Worm (Caenorhabditis elegans): ENCODE results near the gene C06G3.3.

C06G3.3 gene

DNA sequence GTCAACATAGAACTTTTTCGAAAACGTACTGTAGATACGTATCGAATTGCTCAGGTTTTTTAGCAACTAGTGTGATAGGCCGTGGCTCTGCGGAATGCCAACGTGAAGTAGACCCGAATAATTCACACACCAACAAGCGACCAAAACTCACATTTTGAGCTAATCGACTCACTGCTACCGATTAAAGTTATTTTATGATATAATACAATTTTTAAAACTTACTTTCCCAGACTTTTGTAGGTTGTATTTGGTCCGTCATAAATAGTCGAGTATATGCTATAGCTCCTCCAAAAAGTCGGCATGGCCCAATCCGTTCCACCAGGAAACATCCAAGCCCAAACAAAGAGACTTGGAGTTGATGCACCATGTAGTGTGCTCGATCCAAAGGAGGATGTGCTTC lies 25.1 kb upstream of the C06G3.3 start, which contains the start of gene C25A8.1:
Gene C25A8.1, plus strand, starts transcription at position 301 of the 400 bp plus-strand sequence.
- no peak for TF ChIP-seq nhr-27 (tag; optimal IDR thresholded peaks at IDR 0.05)
- TF ChIP-seq lir-1 (GFP tag; conservative IDR thresholded peaks at IDR 0.05): no peak
- TF ChIP-seq ztf-22 (GFP tag; optimal IDR thresholded peaks at IDR 0.05): no peak
- TF ChIP-seq egl-44 (GFP tag; IDR thresholded peaks at IDR 0.05): no peak
- TF ChIP-seq nfya-2 (GFP tag; IDR thresholded peaks at IDR 0.05): no peak
- TF ChIP-seq hlh-26 (GFP tag; conservative IDR thresholded peaks at IDR 0.05): no peak
- no peak for TF ChIP-seq ceh-79 (tag; optimal IDR thresholded peaks at IDR 0.05)
- TF ChIP-seq attf-5 (GFP tag; optimal IDR thresholded peaks at IDR 0.05): no peak
- no peak for TF ChIP-seq egrh-3 (GFP tag; IDR thresholded peaks at IDR 0.05)
- no peak for TF ChIP-seq mcd-1 (GFP tag; IDR thresholded peaks at IDR 0.05)
- no peak for TF ChIP-seq lin-40 (tag; optimal IDR thresholded peaks at IDR 0.05)
- no peak for TF ChIP-seq somi-1 (GFP tag; optimal IDR thresholded peaks at IDR 0.05)
- no peak for TF ChIP-seq ceh-58 (GFP tag; IDR thresholded peaks at IDR 0.05)
- TF ChIP-seq tbp1 (GFP tag; optimal IDR thresholded peaks at IDR 0.05): no peak
- no peak for TF ChIP-seq lag-1 (GFP tag; IDR thresholded peaks at IDR 0.05)
- TF ChIP-seq lin-35 (GFP tag; optimal IDR thresholded peaks at IDR 0.05): no peak
- no peak for TF ChIP-seq ztf-6 (GFP tag; IDR thresholded peaks at IDR 0.05)
- no peak for TF ChIP-seq pbrm-1 (GFP tag; IDR thresholded peaks at IDR 0.05)

DNA sequence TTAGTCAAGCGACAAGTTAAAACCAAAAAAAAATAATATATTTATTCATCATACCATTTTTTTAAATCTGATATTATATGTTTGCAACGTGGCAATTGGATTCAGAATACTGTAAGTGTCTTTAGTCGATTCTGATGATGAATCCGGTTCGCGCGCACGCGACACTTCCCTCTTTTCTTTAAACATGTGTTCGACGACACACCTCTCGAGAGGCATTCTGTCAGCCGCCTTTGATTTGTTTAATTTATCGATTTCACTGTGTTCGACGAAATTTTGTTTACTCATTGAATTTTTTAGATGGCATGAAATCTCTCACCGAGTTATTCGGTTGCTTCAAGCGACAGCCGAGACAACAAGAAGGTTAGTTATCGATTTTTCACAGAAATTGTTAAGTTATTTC lies 24.2 kb upstream of the C06G3.3 start, which contains the start of gene trxr-1:
Gene trxr-1, plus strand, starts transcription at position 227 of the 400 bp plus-strand sequence.
- TF ChIP-seq lin-40 (tag; optimal IDR thresholded peaks at IDR 0.05): no peak
- TF ChIP-seq hlh-12 (tag; optimal IDR thresholded peaks at IDR 0.05): no peak
- no peak for TF ChIP-seq K12H6.12 (tag; optimal IDR thresholded peaks at IDR 0.05)
- TF ChIP-seq rpc-1 (optimal IDR thresholded peaks at IDR 0.05): no peak
- no peak for TF ChIP-seq rpc-1 (tag; optimal IDR thresholded peaks at IDR 0.05)
- TF ChIP-seq attf-5 (GFP tag; optimal IDR thresholded peaks at IDR 0.05): no peak
- no peak for TF ChIP-seq zfh-2 (GFP tag; conservative IDR thresholded peaks at IDR 0.05)
- no peak for TF ChIP-seq hsf-1 (GFP tag; IDR thresholded peaks at IDR 0.05)
- TF ChIP-seq egrh-3 (GFP tag; IDR thresholded peaks at IDR 0.05): no peak
- TF ChIP-seq ccch-3 (GFP tag; optimal IDR thresholded peaks at IDR 0.05): no peak
- TF ChIP-seq lsl-1 (GFP tag; optimal IDR thresholded peaks at IDR 0.05): no peak
- TF ChIP-seq tbp1 (GFP tag; optimal IDR thresholded peaks at IDR 0.05): no peak
- TF ChIP-seq somi-1 (GFP tag; optimal IDR thresholded peaks at IDR 0.05): no peak
- TF ChIP-seq F22D6.2 (tag; optimal IDR thresholded peaks at IDR 0.05): no peak

DNA sequence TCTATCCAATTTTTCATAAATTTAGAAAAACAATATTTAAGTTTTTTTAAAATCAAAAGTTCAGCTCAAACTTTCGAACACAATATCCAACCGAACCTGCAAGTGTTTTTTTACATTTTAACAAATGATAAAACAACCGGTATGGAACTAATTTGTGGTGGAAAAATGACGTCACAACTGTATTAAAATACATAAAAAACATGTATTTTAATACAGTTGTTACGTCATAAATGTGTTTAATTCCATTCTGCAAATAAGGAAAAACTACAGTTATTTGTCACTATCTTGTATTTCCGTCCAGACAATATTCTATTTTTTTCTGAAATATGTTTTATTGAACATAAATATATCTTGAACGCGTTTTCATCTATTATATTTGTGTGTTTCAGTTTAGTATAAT lies 23.7 kb upstream of the C06G3.3 start:
- TF ChIP-seq dox-1 (GFP tag; IDR thresholded peaks at IDR 0.05): no peak
- TF ChIP-seq repo-1 (tag; optimal IDR thresholded peaks at IDR 0.05): no peak
- no peak for TF ChIP-seq F39B2.1 (GFP tag; IDR thresholded peaks at IDR 0.05)
- no peak for TF ChIP-seq ets-4 (GFP tag; optimal IDR thresholded peaks at IDR 0.05)
- TF ChIP-seq snpc-4 (GFP tag; optimal IDR thresholded peaks at IDR 0.05): no peak
- no peak for TF ChIP-seq snpc-4 (tag; optimal IDR thresholded peaks at IDR 0.05)
- TF ChIP-seq snpc-1.3 (tag; optimal IDR thresholded peaks at IDR 0.05; ENCODE audit: insufficient read depth): no peak
- TF ChIP-seq lin-54 (GFP tag; optimal IDR thresholded peaks at IDR 0.05): no peak
- no peak for TF ChIP-seq nhr-120 (GFP tag; IDR thresholded peaks at IDR 0.05)
- TF ChIP-seq Y56A3A.18 (GFP tag; IDR thresholded peaks at IDR 0.05): no peak
- TF ChIP-seq egl-18 (GFP tag; IDR thresholded peaks at IDR 0.05): no peak
- no peak for TF ChIP-seq lir-1 (GFP tag; conservative IDR thresholded peaks at IDR 0.05)
- no peak for TF ChIP-seq ztf-22 (GFP tag; optimal IDR thresholded peaks at IDR 0.05)
- no peak for TF ChIP-seq ama-1 (optimal IDR thresholded peaks at IDR 0.05)
- no peak for TF ChIP-seq ama-1 (GFP tag; optimal IDR thresholded peaks at IDR 0.05)
- TF ChIP-seq dpff-1 (tag; optimal IDR thresholded peaks at IDR 0.05): no peak
- TF ChIP-seq zfh-2 (GFP tag; conservative IDR thresholded peaks at IDR 0.05): no peak
- no peak for TF ChIP-seq Y53G8AR.9 (GFP tag; conservative IDR thresholded peaks at IDR 0.05)
- TF ChIP-seq ztf-18 (tag; optimal IDR thresholded peaks at IDR 0.05): no peak
- no peak for TF ChIP-seq B0035.1 (tag; optimal IDR thresholded peaks at IDR 0.05)
- no peak for TF ChIP-seq chd-7 (tag; optimal IDR thresholded peaks at IDR 0.05)

Measured in whole organism, young adult.